Fruit fly (Drosophila melanogaster): Measurements from ENCODE around the gene Spag1.

Spag1 gene

DNA sequence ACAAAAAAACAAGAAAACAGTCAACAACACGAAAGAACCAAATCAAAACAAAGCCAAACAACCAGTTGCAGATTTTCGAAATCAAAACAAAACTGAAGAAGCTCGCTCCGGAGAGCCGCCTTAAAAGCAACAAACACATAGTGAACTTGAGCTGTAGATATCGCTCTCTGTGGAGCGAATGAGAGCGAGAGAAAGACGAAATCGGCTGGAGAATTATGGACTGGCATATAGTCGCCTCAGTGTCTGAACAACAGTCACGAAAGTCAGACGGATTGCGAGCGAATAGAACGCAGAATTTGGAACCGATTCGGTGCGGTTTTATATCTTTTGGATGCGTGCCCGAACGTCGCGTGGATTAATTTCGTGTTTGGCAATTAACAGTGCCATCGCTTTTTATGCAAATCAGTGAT lies 32.7 kb downstream of the Spag1 start (continued):
- TF ChIP-seq fru (optimal IDR thresholded peaks at IDR 0.05), result no peak
- no peak for TF ChIP-seq CG12391 (tag; optimal IDR thresholded peaks at IDR 0.05)
- TF ChIP-seq CG3726 (GFP tag; IDR thresholded peaks at IDR 0.05), result no peak
- TF ChIP-seq E2f1 (GFP tag; IDR thresholded peaks at IDR 0.05), result no peak
- TF ChIP-seq H2.0 (GFP tag; IDR thresholded peaks at IDR 0.05), result no peak
- no peak for TF ChIP-seq GATAe (GFP tag; conservative IDR thresholded peaks at IDR 0.05)
- no peak for TF ChIP-seq tx (GFP tag; optimal IDR thresholded peaks at IDR 0.05)
- TF ChIP-seq CG8924 (tag; optimal IDR thresholded peaks at IDR 0.05), result no peak
- no peak for TF ChIP-seq CG5953 (GFP tag; IDR thresholded peaks at IDR 0.05)
- TF ChIP-seq Eip74EF (GFP tag; optimal IDR thresholded peaks at IDR 0.05), result peak in 1 of 2 experiments; percentile 33
- no peak for TF ChIP-seq zfh1 (GFP tag; IDR thresholded peaks at IDR 0.05)
- no peak for TF ChIP-seq pho (GFP tag; optimal IDR thresholded peaks at IDR 0.05)
- TF ChIP-seq NC2β (GFP tag; optimal IDR thresholded peaks at IDR 0.05), result no peak
- no peak for TF ChIP-seq gsb-n (tag; optimal IDR thresholded peaks at IDR 0.05)
- TF ChIP-seq pros (GFP tag; optimal IDR thresholded peaks at IDR 0.05), result peak; percentile 20
- TF ChIP-seq cato (GFP tag; optimal IDR thresholded peaks at IDR 0.05; ENCODE audit: borderline replicate concordance), result no peak
- no peak for TF ChIP-seq nerfin-2 (GFP tag; IDR thresholded peaks at IDR 0.05; ENCODE audit: partially characterized antibody)
- TF ChIP-seq CG6813 (GFP tag; optimal IDR thresholded peaks at IDR 0.05), result no peak
- no peak for TF ChIP-seq CG4707 (GFP tag; optimal IDR thresholded peaks at IDR 0.05)
- no peak for TF ChIP-seq CG14710 (tag; optimal IDR thresholded peaks at IDR 0.05)
- TF ChIP-seq mirr (GFP tag; optimal IDR thresholded peaks at IDR 0.05), result peak; percentile 47
- no peak for TF ChIP-seq CG32767 (GFP tag; IDR thresholded peaks at IDR 0.05)
- TF ChIP-seq CG2129 (GFP tag; IDR thresholded peaks at IDR 0.05; ENCODE audit: partially characterized antibody), result no peak
- TF ChIP-seq slou (GFP tag; optimal IDR thresholded peaks at IDR 0.05), result no peak
- no peak for TF ChIP-seq CG17612 (GFP tag; IDR thresholded peaks at IDR 0.05)
- TF ChIP-seq CHES-1-like (GFP tag; optimal IDR thresholded peaks at IDR 0.05), result no peak
- TF ChIP-seq CG1603 (tag; optimal IDR thresholded peaks at IDR 0.05), result no peak
- TF ChIP-seq CG30431 (GFP tag; optimal IDR thresholded peaks at IDR 0.05), result no peak
- TF ChIP-seq sug (tag; optimal IDR thresholded peaks at IDR 0.05), result peak; percentile 54
- TF ChIP-seq Nf-YA (GFP tag; IDR thresholded peaks at IDR 0.05), result no peak
- no peak for TF ChIP-seq scrt (GFP tag; optimal IDR thresholded peaks at IDR 0.05)
- TF ChIP-seq vnd (GFP tag; IDR thresholded peaks at IDR 0.05; ENCODE audit: partially characterized antibody), result no peak
- no peak for TF ChIP-seq CkIIα-i1 (GFP tag; IDR thresholded peaks at IDR 0.05)
- TF ChIP-seq bab2 (GFP tag; optimal IDR thresholded peaks at IDR 0.05), result no peak
- no peak for TF ChIP-seq CrebB (tag; optimal IDR thresholded peaks at IDR 0.05)
- TF ChIP-seq CG31224 (GFP tag; IDR thresholded peaks at IDR 0.05), result no peak
- no peak for TF ChIP-seq CG7963 (GFP tag; IDR thresholded peaks at IDR 0.05; ENCODE audit: partially characterized antibody)
- no peak for TF ChIP-seq chn (GFP tag; optimal IDR thresholded peaks at IDR 0.05)
- no peak for TF ChIP-seq yki (optimal IDR thresholded peaks at IDR 0.05)
- no peak for TF ChIP-seq Mad (GFP tag; optimal IDR thresholded peaks at IDR 0.05)
- no peak for TF ChIP-seq cas (GFP tag; IDR thresholded peaks at IDR 0.05)
- TF ChIP-seq CG10366 (GFP tag; IDR thresholded peaks at IDR 0.05), result no peak
- TF ChIP-seq psq (GFP tag; optimal IDR thresholded peaks at IDR 0.05), result peak; percentile 29
- TF ChIP-seq odd (GFP tag; optimal IDR thresholded peaks at IDR 0.05), result no peak
- TF ChIP-seq CG10979 (tag; optimal IDR thresholded peaks at IDR 0.05), result no peak
- TF ChIP-seq CG11695 (GFP tag; IDR thresholded peaks at IDR 0.05), result no peak; the same call in 2 of the 3 replicates
- no peak for TF ChIP-seq CG10462 (GFP tag; optimal IDR thresholded peaks at IDR 0.05)
- no peak for TF ChIP-seq CG11085 (GFP tag; IDR thresholded peaks at IDR 0.05)
